Worm (Caenorhabditis elegans): ENCODE data around the gene skr-21.
A peak's percentile ranks its signal among the peaks of the same experiment; 100 is the strongest.

skr-21 gene

ce11 chrX:13264550-13264949 lies 38.1 kb upstream of the skr-21 start (continued):
- TF ChIP-seq nhr-12 (tag; optimal IDR thresholded peaks at IDR 0.05) = no peak
- TF ChIP-seq F13H6.1 (tag; optimal IDR thresholded peaks at IDR 0.05) = peak; percentile 65
- TF ChIP-seq Y55F3AM.14 (GFP tag; optimal IDR thresholded peaks at IDR 0.05) = peak; percentile 23
- TF ChIP-seq nhr-21 (tag; optimal IDR thresholded peaks at IDR 0.05) = peak; percentile 42
- no peak for TF ChIP-seq ztf-11 (tag; optimal IDR thresholded peaks at IDR 0.05)
- TF ChIP-seq nhr-129 (tag; optimal IDR thresholded peaks at IDR 0.05) = peak; percentile 83
- TF ChIP-seq dmd-4 (tag; optimal IDR thresholded peaks at IDR 0.05) = no peak

ce11 chrX:13262195-13262594 lies 35.7 kb upstream of the skr-21 start, which contains the start of gene K09A11.1:
TSS of gene K09A11.1 (plus strand) at chrX:13262495.
- TF ChIP-seq ceh-82 (tag; optimal IDR thresholded peaks at IDR 0.05) = no peak
- no peak for TF ChIP-seq aly-2 (tag; optimal IDR thresholded peaks at IDR 0.05)
- TF ChIP-seq nhr-11 (tag; optimal IDR thresholded peaks at IDR 0.05) = no peak
- no peak for TF ChIP-seq snpc-4 (tag; optimal IDR thresholded peaks at IDR 0.05)
- no peak for TF ChIP-seq C34F6.9 (tag; optimal IDR thresholded peaks at IDR 0.05)
- no peak for TF ChIP-seq nhr-77 (tag; optimal IDR thresholded peaks at IDR 0.05)
- no peak for TF ChIP-seq unc-55 (GFP tag; optimal IDR thresholded peaks at IDR 0.05)
- no peak for TF ChIP-seq R02D3.7 (tag; optimal IDR thresholded peaks at IDR 0.05)
- TF ChIP-seq nhr-23 (tag; optimal IDR thresholded peaks at IDR 0.05) = no peak
- no peak for TF ChIP-seq fos-1 (tag; optimal IDR thresholded peaks at IDR 0.05)
- no peak for TF ChIP-seq lsy-2 (tag; optimal IDR thresholded peaks at IDR 0.05)
- no peak for TF ChIP-seq mdl-1 (tag; optimal IDR thresholded peaks at IDR 0.05)

ce11 chrX:13261037-13261592 lies 34.7 kb upstream of the skr-21 start:
- TF ChIP-seq crh-2 (tag; optimal IDR thresholded peaks at IDR 0.05) = peak; percentile 2

ce11 chrX:13257577-13257976 lies 31.1 kb upstream of the skr-21 start, which contains the start of gene K08H2.10:
TSS of gene K08H2.10 (plus strand) at chrX:13257806.
- TF ChIP-seq fos-1 (tag; optimal IDR thresholded peaks at IDR 0.05) = peak; percentile 67
- TF ChIP-seq egl-27 (tag; optimal IDR thresholded peaks at IDR 0.05) = no peak

ce11 chrX:13251914-13252434 lies 25.5 kb upstream of the skr-21 start, which contains the start of gene nhr-32:
TSS of gene nhr-32 (plus strand) at chrX:13251964.
- TF ChIP-seq fos-1 (tag; optimal IDR thresholded peaks at IDR 0.05) (peak; percentile 10), nhr-237 (tag; optimal IDR thresholded peaks at IDR 0.05) (no peak), aly-2 (tag; optimal IDR thresholded peaks at IDR 0.05) (no peak)

- TF ChIP-seq peb-1 (tag; optimal IDR thresholded peaks at IDR 0.05) (no peak), ztf-1 (GFP tag; conservative IDR thresholded peaks at IDR 0.05) (no peak), unc-39 (tag; optimal IDR thresholded peaks at IDR 0.05) (no peak), ama-1 (optimal IDR thresholded peaks at IDR 0.05) (no peak), lin-39 (tag; optimal IDR thresholded peaks at IDR 0.05) (no peak), nhr-237 (tag; optimal IDR thresholded peaks at IDR 0.05) (no peak), mbf-1 (tag; optimal IDR thresholded peaks at IDR 0.05) (no peak), fos-1 (tag; optimal IDR thresholded peaks at IDR 0.05) (peak; percentile 64), ztf-11 (tag; optimal IDR thresholded peaks at IDR 0.05) (no peak), gmeb-1 (tag; optimal IDR thresholded peaks at IDR 0.05) (peak; percentile 35), zag-1 (tag; optimal IDR thresholded peaks at IDR 0.05) (peak; percentile 44), elt-1 (tag; optimal IDR thresholded peaks at IDR 0.05) (peak; percentile 92), crh-2 (tag; optimal IDR thresholded peaks at IDR 0.05) (peak; percentile 74), nhr-25 (tag; optimal IDR thresholded peaks at IDR 0.05) (peak; percentile 77), blmp-1 (tag; optimal IDR thresholded peaks at IDR 0.05; ENCODE audit: insufficient read depth) (peak; percentile 62), ceh-16 (tag; optimal IDR thresholded peaks at IDR 0.05) (peak; percentile 14), sma-3 (GFP tag; optimal IDR thresholded peaks at IDR 0.05) (peak; percentile 63), egl-27 (tag; optimal IDR thresholded peaks at IDR 0.05) (peak; percentile 25), sem-4 (tag; optimal IDR thresholded peaks at IDR 0.05) (peak; percentile 75), ZK546.5 (tag; optimal IDR thresholded peaks at IDR 0.05) (no peak), skn-1 (tag; optimal IDR thresholded peaks at IDR 0.05) (no peak), unc-55 (GFP tag; optimal IDR thresholded peaks at IDR 0.05) (peak; percentile 37), nhr-129 (tag; optimal IDR thresholded peaks at IDR 0.05) (peak; percentile 94), nhr-6 (tag; optimal IDR thresholded peaks at IDR 0.05) (peak; percentile 67), C34F6.9 (tag; optimal IDR thresholded peaks at IDR 0.05) (peak; percentile 67), sma-9 (GFP tag; optimal IDR thresholded peaks at IDR 0.05) (peak; percentile 83), sma-9 (tag; optimal IDR thresholded peaks at IDR 0.05) (no peak), snpc-4 (tag; optimal IDR thresholded peaks at IDR 0.05) (no peak), nhr-23 (tag; optimal IDR thresholded peaks at IDR 0.05) (no peak), ztf-4 (tag; optimal IDR thresholded peaks at IDR 0.05) (peak; percentile 61), nhr-10 (tag; optimal IDR thresholded peaks at IDR 0.05) (no peak)
Measured at ce11 chrX:13251354-13251843, 24.9 kb upstream of the skr-21 start.
